Worm (Caenorhabditis elegans) whole organism, young adult: ENCODE results near the gene nse-4.

Experiments used
- B0019.2 ChIP-seq: fragments of 200-800 bp; sonication (Bioruptor generic); conservative IDR thresholded peaks from 2 replicates; pipeline ENCODE4 v1.3.6; 2022; ENCODE audit warnings: missing genetic modification reagents, missing genetic modification characterization, missing compliant biosample characterization
- D2030.7 ChIP-seq: fragments of 200-800 bp; sonication (Bioruptor generic); IDR thresholded peaks from 2 replicates; pipeline ENCODE4 v1.3.6; 2022; ENCODE audit warnings: missing genetic modification reagents, missing genetic modification characterization, missing compliant biosample characterization
- F49E8.2 ChIP-seq: sonication (generic microtip); optimal IDR thresholded peaks from 3 replicates; lab custom pipeline; 2017; ENCODE audit warnings: missing genetic modification characterization, mild to moderate bottlenecking, missing compliant biosample characterization, antibody characterized with exemption, moderate library complexity; ENCODE audit not compliant: insufficient read depth
- F52B5.7 ChIP-seq: sonication (generic microtip); optimal IDR thresholded peaks from 2 replicates; lab custom pipeline; 2016; ENCODE audit warnings: mild to moderate bottlenecking, missing genetic modification characterization, missing compliant biosample characterization
- F55B11.4 ChIP-seq: sonication (generic microtip); optimal IDR thresholded peaks from 2 replicates; lab custom pipeline; 2016; ENCODE audit warnings: missing compliant biosample characterization, missing genetic modification characterization, borderline replicate concordance; ENCODE audit not compliant: insufficient read depth
- F57A8.1 ChIP-seq: fragments of 200-800 bp; sonication (Bioruptor generic); optimal IDR thresholded peaks from 2 replicates; lab custom pipeline; 2018; ENCODE audit warnings: mild to moderate bottlenecking, missing genetic modification characterization, moderate library complexity, missing compliant biosample characterization
- K11D2.4 ChIP-seq: fragments of 200-800 bp; sonication (Bioruptor generic); IDR thresholded peaks from 2 replicates; pipeline ENCODE4 v1.3.6; 2022; ENCODE audit warnings: missing genetic modification reagents, missing genetic modification characterization, missing compliant biosample characterization
- Y53G8AR.9 ChIP-seq: fragments of 200-800 bp; sonication (Bioruptor generic); conservative IDR thresholded peaks from 2 replicates; pipeline ENCODE4 v1.3.6; 2022; ENCODE audit warnings: missing genetic modification reagents, missing genetic modification characterization, missing compliant biosample characterization
- Y56A3A.18 ChIP-seq: fragments of 200-800 bp; sonication (Bioruptor generic); IDR thresholded peaks from 2 replicates; pipeline ENCODE4 v1.3.6; 2022; ENCODE audit warnings: missing genetic modification reagents, missing genetic modification characterization, missing compliant biosample characterization
- ZK185.1 ChIP-seq: sonication (generic microtip); optimal IDR thresholded peaks from 2 replicates; lab custom pipeline; 2016; ENCODE audit warnings: mild to moderate bottlenecking, missing genetic modification characterization, missing compliant biosample characterization; ENCODE audit not compliant: poor library complexity, severe bottlenecking
- ama-1 ChIP-seq, 3 experiments: fragments of 150-350 bp in 1 of 3; sonication (generic microtip) in 2 of 3; optimal IDR thresholded peaks; 2 replicates each; lab custom pipeline; 2014 to 2018; ENCODE audit warnings: missing biosample characterization in 2 of 3, missing genetic modification characterization in 2 of 3, missing genetic modification reagents in 2 of 3
- cebp-1 ChIP-seq, 2 experiments: fragments of 200-800 bp in 1 of 2; sonication (Bioruptor generic) in 1 of 2; sonication (generic microtip) in 1 of 2; IDR thresholded peaks in 1 of 2; optimal IDR thresholded peaks in 1 of 2; 2 replicates each; pipeline versions ENCODE4 v1.3.6 to Lab custom; 2017 to 2022; ENCODE audit warnings: missing compliant biosample characterization in 2 of 2, missing genetic modification characterization in 2 of 2, mild to moderate bottlenecking in 1 of 2, missing genetic modification reagents in 1 of 2, moderate library complexity in 1 of 2
- ceh-100 ChIP-seq: fragments of 200-800 bp; sonication (Bioruptor generic); IDR thresholded peaks from 2 replicates; pipeline ENCODE4 v1.3.6; 2022; ENCODE audit warnings: missing genetic modification reagents, missing genetic modification characterization, missing compliant biosample characterization
- ceh-40 ChIP-seq: fragments of 200-800 bp; sonication (Bioruptor generic); IDR thresholded peaks from 2 replicates; pipeline ENCODE4 v1.3.6; 2022; ENCODE audit warnings: missing genetic modification characterization, missing compliant biosample characterization
- ceh-91 ChIP-seq: fragments of 200-800 bp; sonication (Bioruptor generic); IDR thresholded peaks from 2 replicates; pipeline ENCODE4 v1.3.6; 2022; ENCODE audit warnings: missing genetic modification reagents, missing genetic modification characterization, missing compliant biosample characterization
- dpff-1 ChIP-seq: sonication (generic microtip); optimal IDR thresholded peaks from 2 replicates; lab custom pipeline; 2017; ENCODE audit warnings: mild to moderate bottlenecking, missing genetic modification characterization, missing compliant biosample characterization
- egl-44 ChIP-seq: fragments of 200-800 bp; sonication (Bioruptor generic); IDR thresholded peaks from 2 replicates; pipeline ENCODE4 v1.3.6; 2022; ENCODE audit warnings: missing genetic modification reagents, missing genetic modification characterization, missing compliant biosample characterization
- egrh-3 ChIP-seq: fragments of 200-800 bp; sonication (Bioruptor generic); IDR thresholded peaks from 2 replicates; pipeline ENCODE4 v1.3.6; 2022; ENCODE audit warnings: missing genetic modification reagents, missing genetic modification characterization, missing compliant biosample characterization
- fkh-3 ChIP-seq: sonication (generic microtip); optimal IDR thresholded peaks from 2 replicates; lab custom pipeline; 2016; ENCODE audit warnings: mild to moderate bottlenecking, missing genetic modification characterization, missing compliant biosample characterization
- him-1 ChIP-seq: sonication (generic microtip); optimal IDR thresholded peaks from 2 replicates; lab custom pipeline; 2016; ENCODE audit warnings: missing genotype, missing genetic modification reagents, missing genetic modification characterization, missing compliant biosample characterization
- hlh-12 ChIP-seq: sonication (generic microtip); optimal IDR thresholded peaks from 2 replicates; lab custom pipeline; 2016; ENCODE audit warnings: missing genetic modification characterization, missing compliant biosample characterization
- hmg-1.2 ChIP-seq: fragments of 200-800 bp; sonication (Bioruptor generic); IDR thresholded peaks from 2 replicates; pipeline ENCODE4 v1.3.6; 2022; ENCODE audit warnings: missing genetic modification reagents, missing genetic modification characterization, missing compliant biosample characterization
- lir-1 ChIP-seq: fragments of 200-800 bp; sonication (Bioruptor generic); conservative IDR thresholded peaks from 2 replicates; pipeline ENCODE4 v1.3.6; 2022; ENCODE audit warnings: missing genetic modification reagents, missing genetic modification characterization, missing compliant biosample characterization
- madf-8 ChIP-seq: fragments of 200-800 bp; sonication (Bioruptor generic); conservative IDR thresholded peaks from 2 replicates; pipeline ENCODE4 v1.3.6; 2022; ENCODE audit warnings: missing genetic modification reagents, missing genetic modification characterization, missing compliant biosample characterization
- mxl-1 ChIP-seq: sonication (generic microtip); optimal IDR thresholded peaks from 2 replicates; lab custom pipeline; 2016; ENCODE audit warnings: missing genetic modification characterization, missing compliant biosample characterization
- nfya-1 ChIP-seq: sonication (generic microtip); optimal IDR thresholded peaks from 2 replicates; lab custom pipeline; 2017; ENCODE audit warnings: antibody characterized with exemption, missing compliant biosample characterization, missing genetic modification characterization, borderline replicate concordance; ENCODE audit not compliant: insufficient read depth
- nfyb-1 ChIP-seq: fragments of 200-800 bp; sonication (Bioruptor generic); IDR thresholded peaks from 2 replicates; pipeline ENCODE4 v1.3.6; 2022; ENCODE audit warnings: missing genetic modification reagents, missing genetic modification characterization, missing compliant biosample characterization
- nhr-27 ChIP-seq: fragments of 200-800 bp; sonication (Bioruptor generic); optimal IDR thresholded peaks from 2 replicates; lab custom pipeline; 2018; ENCODE audit warnings: mild to moderate bottlenecking, missing genetic modification characterization, moderate library complexity, missing compliant biosample characterization
- nhr-80 ChIP-seq: sonication (generic microtip); optimal IDR thresholded peaks from 2 replicates; lab custom pipeline; 2016; ENCODE audit warnings: missing genetic modification characterization, missing compliant biosample characterization
- nhr-90 ChIP-seq: sonication (generic microtip); optimal IDR thresholded peaks from 2 replicates; lab custom pipeline; 2016; ENCODE audit warnings: missing genotype, mild to moderate bottlenecking, missing genetic modification characterization, missing compliant biosample characterization
- snpc-4 ChIP-seq, 5 experiments: fragments of 150-350 bp in 1 of 5; sonication (generic microtip) in 4 of 5; optimal IDR thresholded peaks; 2 replicates each; lab custom pipeline; 2014 to 2018; ENCODE audit warnings: missing genetic modification characterization in 5 of 5, missing biosample characterization in 3 of 5, antibody characterized with exemption in 2 of 5, mild to moderate bottlenecking in 2 of 5, missing compliant biosample characterization in 2 of 5, missing genotype in 2 of 5, moderate library complexity in 2 of 5, missing genetic modification reagents in 1 of 5
- tbp1 ChIP-seq: fragments of 200-800 bp; sonication (Bioruptor generic); optimal IDR thresholded peaks from 2 replicates; lab custom pipeline; 2018; ENCODE audit warnings: mild to moderate bottlenecking, missing genetic modification characterization, missing compliant biosample characterization
- unc-62 ChIP-seq: fragments of 150-350 bp; optimal IDR thresholded peaks from 2 replicates; lab custom pipeline; 2014; ENCODE audit warnings: missing biosample characterization, missing genetic modification reagents, missing genetic modification characterization
- xnd-1 ChIP-seq: sonication (generic microtip); optimal IDR thresholded peaks from 2 replicates; lab custom pipeline; 2016; ENCODE audit warnings: missing genotype, missing genetic modification reagents, missing genetic modification characterization, missing compliant biosample characterization
- ztf-6 ChIP-seq: fragments of 200-800 bp; sonication (Bioruptor generic); IDR thresholded peaks from 2 replicates; pipeline ENCODE4 v1.3.6; 2022; ENCODE audit warnings: missing genetic modification reagents, missing genetic modification characterization, missing compliant biosample characterization

Gene nse-4

DNA sequence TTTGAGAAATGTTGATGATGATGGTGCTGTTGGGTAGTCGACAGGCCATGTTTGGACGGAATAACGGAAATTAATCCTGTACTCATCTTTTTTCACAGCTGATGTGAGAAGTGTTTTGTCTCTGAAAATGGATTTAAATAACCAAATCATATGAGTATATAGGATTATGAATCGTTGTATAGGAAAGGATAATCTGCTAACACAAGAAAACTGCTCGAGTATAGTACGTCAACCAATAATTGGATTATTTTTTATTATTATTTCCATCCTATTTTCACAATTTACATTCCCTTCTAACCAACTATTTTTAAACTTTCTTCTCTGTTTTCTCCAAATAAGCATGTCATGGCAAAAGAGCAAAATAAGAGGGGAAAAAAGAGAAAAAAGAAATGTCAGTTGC is 44.9 kb upstream of the nse-4 start:
- TF ChIP-seq ztf-6: no peak
- no peak for TF ChIP-seq tbp1 (GFP tag; lab: Kevin White, UChicago)
- TF ChIP-seq D2030.7 (GFP tag; lab: Robert Waterston, UW): no peak

- no peak for TF ChIP-seq ZK185.1 (tag; lab: Kevin White, UChicago)
- no peak for TF ChIP-seq egl-44 (GFP tag; lab: Robert Waterston, UW)
- TF ChIP-seq F57A8.1 (GFP tag; lab: Kevin White, UChicago): no peak
- TF ChIP-seq nhr-80 (tag; lab: Kevin White, UChicago): peak; percentile 31
- TF ChIP-seq xnd-1: no peak
Measured at ce11 chrIV:11438255-11438654, 42.4 kb upstream of the nse-4 start.

DNA sequence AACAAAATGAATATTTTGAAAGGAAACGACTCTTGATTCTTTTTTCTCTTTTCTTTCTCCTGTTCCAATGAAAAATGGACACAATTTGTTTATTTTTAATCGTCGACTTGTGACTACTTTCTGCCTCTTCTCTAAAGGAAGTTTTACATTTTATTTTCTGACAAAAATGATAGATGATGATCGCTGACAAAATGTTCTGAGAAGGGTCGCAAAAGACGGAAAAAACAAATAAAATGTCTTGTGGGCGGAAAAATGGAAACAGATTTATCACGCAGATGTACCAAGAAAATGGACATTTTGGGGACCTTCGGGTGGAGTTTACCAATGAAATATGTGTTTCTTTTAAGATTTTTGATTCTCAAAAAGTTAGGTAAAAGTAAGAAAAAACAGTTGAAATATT is 27.7 kb upstream of the nse-4 start:
- TF ChIP-seq unc-62 (GFP tag; lab: Kevin White, UChicago) (no peak), nhr-27 (no peak), hmg-1.2 (GFP tag; lab: Robert Waterston, UW) (no peak), nfyb-1 (GFP tag; lab: Robert Waterston, UW) (no peak), hlh-12 (tag; lab: Kevin White, UChicago) (no peak)

DNA sequence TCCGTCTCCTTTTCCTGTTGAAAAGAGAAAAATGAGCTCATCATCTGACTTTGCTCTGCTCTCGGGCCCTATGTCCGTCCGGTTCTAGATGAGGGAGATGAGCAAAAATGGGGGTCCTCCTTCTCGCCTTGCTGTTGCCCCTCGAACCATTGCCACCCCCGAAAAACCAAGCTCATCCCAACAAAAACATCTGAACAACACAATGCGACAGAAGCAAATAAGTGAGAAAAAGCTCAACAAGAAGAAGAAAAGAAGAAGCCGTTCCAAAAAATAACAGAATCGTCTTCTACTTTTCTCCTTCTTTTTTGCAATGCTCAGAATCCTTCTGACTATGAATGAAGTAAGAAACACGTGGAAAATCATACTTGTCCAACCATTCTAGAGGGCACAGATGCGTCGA is 24.8 kb upstream of the nse-4 start:
- TF ChIP-seq xnd-1: no peak
- no peak for TF ChIP-seq ceh-100
- TF ChIP-seq snpc-4 (GFP tag; optimal IDR thresholded peaks at IDR 0.05; lab: Kevin White, UChicago): no peak
- TF ChIP-seq snpc-4 (tag; optimal IDR thresholded peaks at IDR 0.05; lab: Kevin White, UChicago): no peak
- no peak for TF ChIP-seq Y53G8AR.9 (GFP tag; lab: Robert Waterston, UW)
- TF ChIP-seq F52B5.7 (tag; lab: Kevin White, UChicago): no peak
- TF ChIP-seq ceh-91 (GFP tag; lab: Robert Waterston, UW): no peak
- TF ChIP-seq mxl-1 (tag; lab: Kevin White, UChicago): no peak
- TF ChIP-seq F55B11.4 (tag; lab: Kevin White, UChicago): no peak
- TF ChIP-seq nfya-1 (tag; lab: Kevin White, UChicago): no peak
- TF ChIP-seq B0019.2: no peak
- TF ChIP-seq ama-1 (optimal IDR thresholded peaks at IDR 0.05; lab: Kevin White, UChicago): no peak
- TF ChIP-seq ama-1 (GFP tag; optimal IDR thresholded peaks at IDR 0.05; lab: Kevin White, UChicago): no peak
- no peak for TF ChIP-seq dpff-1
- no peak for TF ChIP-seq cebp-1 (GFP tag; IDR thresholded peaks at IDR 0.05; lab: Robert Waterston, UW)
- TF ChIP-seq cebp-1 (tag; optimal IDR thresholded peaks at IDR 0.05; lab: Kevin White, UChicago): no peak
- no peak for TF ChIP-seq Y56A3A.18 (GFP tag; lab: Robert Waterston, UW)
- no peak for TF ChIP-seq ceh-40 (GFP tag; lab: Robert Waterston, UW)
- no peak for TF ChIP-seq egrh-3 (GFP tag; lab: Robert Waterston, UW)

DNA sequence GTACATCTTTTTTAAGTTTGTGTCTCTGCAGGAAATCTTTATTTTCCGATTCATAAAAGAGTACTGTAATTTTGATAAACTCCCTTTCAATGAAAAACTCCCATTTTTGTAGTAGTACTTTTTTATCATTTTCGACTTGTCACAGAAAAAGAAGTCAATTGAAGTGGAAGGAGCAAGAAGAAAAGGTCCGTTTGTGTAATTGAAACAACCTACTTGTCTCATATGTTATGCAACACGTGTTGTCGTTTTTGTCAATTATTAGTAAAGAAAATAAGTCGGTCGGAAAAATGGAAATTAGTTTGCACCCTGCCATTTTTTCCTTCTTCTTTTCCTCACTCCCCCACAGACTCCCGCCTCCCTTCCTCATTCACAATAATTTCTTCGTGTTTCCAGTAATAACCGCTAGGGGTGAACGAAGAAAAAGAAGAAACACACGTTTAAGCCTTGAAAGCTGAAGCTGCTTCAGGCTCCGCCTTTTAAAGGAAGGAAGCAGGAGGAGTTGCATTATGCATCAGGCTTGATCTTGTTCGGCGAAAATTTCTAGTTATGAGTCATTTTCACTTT is 21.9 kb upstream of the nse-4 start:
- TF ChIP-seq nhr-90 (tag; lab: Kevin White, UChicago) (no peak), madf-8 (GFP tag; lab: Robert Waterston, UW) (no peak), egrh-3 (GFP tag; lab: Robert Waterston, UW) (no peak), K11D2.4 (GFP tag; lab: Robert Waterston, UW) (no peak), fkh-3 (tag; lab: Kevin White, UChicago) (no peak), ZK185.1 (tag; lab: Kevin White, UChicago) (no peak), lir-1 (no peak), F49E8.2 (tag; lab: Kevin White, UChicago) (no peak), him-1 (no peak), nhr-27 (no peak)
